Fruit fly (Drosophila melanogaster): ENCODE results near the gene CG7988.

Gene CG7988

dm6 chr3R:18223434-18223833, 3.1 kb downstream of the CG7988 start, which contains the start of the genes mTerf5 and Non3 (continued):
- TF ChIP-seq Stat92E (GFP tag; optimal IDR thresholded peaks at IDR 0.05) (no peak), inv (GFP tag; IDR thresholded peaks at IDR 0.05; ENCODE audit: partially characterized antibody) (peak; percentile 85), crol (GFP tag; IDR thresholded peaks at IDR 0.05) (no peak), ase (GFP tag; IDR thresholded peaks at IDR 0.05) (0 out of 3 replicates have a peak, but pooled peaks have one; percentile 30), scrt (GFP tag; optimal IDR thresholded peaks at IDR 0.05) (peak; percentile 96), CG8944 (GFP tag; optimal IDR thresholded peaks at IDR 0.05) (peak; percentile 17), cwo (GFP tag; optimal IDR thresholded peaks at IDR 0.05) (peak; percentile 70), CG17385 (GFP tag; optimal IDR thresholded peaks at IDR 0.05) (peak; percentile 54), CG7745 (tag; optimal IDR thresholded peaks at IDR 0.05) (no peak), CG9437 (GFP tag; optimal IDR thresholded peaks at IDR 0.05) (peak; percentile 86), CG6254 (GFP tag; optimal IDR thresholded peaks at IDR 0.05) (peak; percentile 43), CG13424 (tag; optimal IDR thresholded peaks at IDR 0.05) (peak; percentile 75), lmd (GFP tag; IDR thresholded peaks at IDR 0.05) (peak; percentile 37; the same call in 1 of the 2 replicates), E2f2 (GFP tag; IDR thresholded peaks at IDR 0.05) (peak; percentile 56; the same call in 1 of the 2 replicates), ash1 (GFP tag; optimal IDR thresholded peaks at IDR 0.05) (no peak), CG7987 (GFP tag; optimal IDR thresholded peaks at IDR 0.05) (peak; percentile 9), croc (GFP tag; conservative IDR thresholded peaks at IDR 0.05) (no peak; the same call in 2 of the 3 replicates), lilli (GFP tag; optimal IDR thresholded peaks at IDR 0.05) (peak; percentile 61), Ssrp (tag; optimal IDR thresholded peaks at IDR 0.05) (peak; percentile 33), gcm (GFP tag; optimal IDR thresholded peaks at IDR 0.05) (peak; percentile 73), CHES-1-like (GFP tag; optimal IDR thresholded peaks at IDR 0.05) (no peak), ranshi (GFP tag; IDR thresholded peaks at IDR 0.05) (0 out of 2 replicates have a peak, but pooled peaks have one; percentile 40), nerfin-1 (tag; optimal IDR thresholded peaks at IDR 0.05) (peak; percentile 77), CG11247 (GFP tag; IDR thresholded peaks at IDR 0.05) (no peak), klu (GFP tag; IDR thresholded peaks at IDR 0.05) (no peak), vnd (GFP tag; IDR thresholded peaks at IDR 0.05; ENCODE audit: partially characterized antibody) (peak; percentile 86), gfzf (GFP tag; optimal IDR thresholded peaks at IDR 0.05) (no peak), CG16779 (GFP tag; IDR thresholded peaks at IDR 0.05) (no peak), prd (optimal IDR thresholded peaks at IDR 0.05) (no peak), prd (GFP tag; IDR thresholded peaks at IDR 0.05) (peak; percentile 66), NFAT (GFP tag; IDR thresholded peaks at IDR 0.05) (no peak), bigmax (GFP tag; optimal IDR thresholded peaks at IDR 0.05) (no peak), CG13296 (GFP tag; optimal IDR thresholded peaks at IDR 0.05) (peak; percentile 68), abd-A (tag; optimal IDR thresholded peaks at IDR 0.05) (no peak), bsh (GFP tag; optimal IDR thresholded peaks at IDR 0.05) (peak in 1 of 2 experiments; percentile 69), CG12744 (GFP tag; optimal IDR thresholded peaks at IDR 0.05) (no peak), Elba2 (GFP tag; optimal IDR thresholded peaks at IDR 0.05) (no peak), aop (GFP tag; IDR thresholded peaks at IDR 0.05) (no peak), CG17568 (GFP tag; optimal IDR thresholded peaks at IDR 0.05) (no peak), Hr78 (GFP tag; optimal IDR thresholded peaks at IDR 0.05) (no peak), Ada2b (GFP tag; IDR thresholded peaks at IDR 0.05) (peak; percentile 58), CG7839 (tag; optimal IDR thresholded peaks at IDR 0.05) (peak; percentile 63), CG6175 (GFP tag; IDR thresholded peaks at IDR 0.05) (no peak), CG4854 (GFP tag; optimal IDR thresholded peaks at IDR 0.05) (no peak), CG17802 (tag; optimal IDR thresholded peaks at IDR 0.05) (no peak), unc-4 (GFP tag; IDR thresholded peaks at IDR 0.05; ENCODE audit: partially characterized antibody) (peak; percentile 90), CG1602 (GFP tag; optimal IDR thresholded peaks at IDR 0.05) (peak; percentile 41), Xrp1 (GFP tag; IDR thresholded peaks at IDR 0.05) (peak; percentile 73), jumu (GFP tag; optimal IDR thresholded peaks at IDR 0.05) (peak; percentile 23), CG10543 (GFP tag; optimal IDR thresholded peaks at IDR 0.05) (peak; percentile 33)

All from whole organism, embryonic.